Worm (Caenorhabditis elegans): ENCODE measurements around the gene Y57G11C.1130.

DNA sequence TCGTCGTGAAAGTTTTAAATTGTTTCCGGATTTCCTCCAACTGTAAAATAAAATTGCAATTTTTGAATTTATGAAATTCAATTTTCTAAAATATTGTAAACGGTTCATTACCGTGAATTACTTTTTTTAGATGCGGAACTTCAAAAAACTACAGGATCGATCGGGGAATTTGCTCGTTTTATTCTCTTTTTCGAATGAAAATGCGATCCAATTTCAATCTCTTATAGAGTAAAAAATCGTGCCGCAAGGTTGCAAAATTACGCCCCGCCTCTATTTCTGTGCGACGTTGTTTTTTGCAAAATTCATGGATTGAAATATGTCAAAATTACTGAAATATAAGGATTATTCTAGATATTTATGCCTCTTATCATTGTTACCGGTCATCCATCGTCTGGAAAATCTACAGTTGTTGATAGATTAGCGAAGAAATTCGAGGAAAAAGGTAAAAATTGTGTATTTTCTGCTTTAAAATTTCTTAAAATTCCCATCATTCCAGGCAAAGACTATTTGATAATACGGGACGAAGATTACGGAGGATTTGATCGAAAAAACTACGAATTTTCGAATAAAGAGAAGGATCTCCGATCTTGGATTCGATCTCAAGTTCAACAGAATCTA, 13.0 kb upstream of the Y57G11C.1130 start, which contains the start of gene Y57G11C.43:
- TF ChIP-seq rnt-1 (tag; optimal IDR thresholded peaks at IDR 0.05) (no peak), hlh-17 (GFP tag; optimal IDR thresholded peaks at IDR 0.05; ENCODE audit: borderline replicate concordance) (no peak), nhr-12 (tag; optimal IDR thresholded peaks at IDR 0.05) (no peak), fos-1 (tag; optimal IDR thresholded peaks at IDR 0.05) (no peak), nhr-20 (tag; optimal IDR thresholded peaks at IDR 0.05) (no peak), nhr-28 (tag; optimal IDR thresholded peaks at IDR 0.05) (no peak), unc-62 (GFP tag; optimal IDR thresholded peaks at IDR 0.05) (no peak), jun-1 (tag; optimal IDR thresholded peaks at IDR 0.05) (no peak)
